Fruit fly (Drosophila melanogaster) S2 (cell line): ENCODE data around the gene CG12496.

Experiments used
- CG8478 ChIP-seq: fragments of >200 bp; optimal IDR thresholded peaks from 2 replicates; lab custom pipeline; 2018
- CTCF ChIP-seq, 2 experiments: fragments of >200 bp; optimal IDR thresholded peaks; 2 replicates each; lab custom pipeline; 2018

Gene CG12496

dm6 chrX:2410805-2411204 is at the start of gene CG12496:
CG12496 (minus strand) TSS chrX:2410901.
- TF ChIP-seq CTCF (optimal IDR thresholded peaks at IDR 0.05; lab: Kevin White, UChicago) (no peak), CG8478 (lab: Kevin White, UChicago) (no peak)

DNA sequence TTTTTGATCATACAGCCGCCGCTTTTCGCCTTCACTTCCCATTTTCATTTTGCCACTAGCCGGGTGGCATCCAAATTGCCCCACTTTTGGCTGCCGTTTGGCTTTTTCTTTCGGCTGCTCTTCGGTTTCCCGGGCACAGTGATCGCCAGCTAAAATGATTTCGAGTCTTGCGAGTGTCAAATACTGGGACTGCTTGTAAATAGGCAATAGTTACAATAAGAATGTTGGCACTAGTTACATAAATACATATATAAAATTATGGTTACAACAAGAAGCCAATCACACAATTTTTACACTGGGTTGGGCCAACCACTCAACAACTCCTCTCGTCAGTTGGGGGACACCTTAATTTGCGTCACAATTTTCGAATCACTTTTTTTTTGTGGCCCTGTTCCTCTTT is 49.1 kb upstream of the CG12496 start:
- TF ChIP-seq CG8478 (lab: Kevin White, UChicago), result no peak
- no peak for TF ChIP-seq CTCF (optimal IDR thresholded peaks at IDR 0.05; lab: Kevin White, UChicago)

- TF ChIP-seq CG8478 (lab: Kevin White, UChicago) (no peak), CTCF (optimal IDR thresholded peaks at IDR 0.05; lab: Kevin White, UChicago) (no peak)
Measured at dm6 chrX:2457863-2458458, 47.3 kb upstream of the CG12496 start.

DNA sequence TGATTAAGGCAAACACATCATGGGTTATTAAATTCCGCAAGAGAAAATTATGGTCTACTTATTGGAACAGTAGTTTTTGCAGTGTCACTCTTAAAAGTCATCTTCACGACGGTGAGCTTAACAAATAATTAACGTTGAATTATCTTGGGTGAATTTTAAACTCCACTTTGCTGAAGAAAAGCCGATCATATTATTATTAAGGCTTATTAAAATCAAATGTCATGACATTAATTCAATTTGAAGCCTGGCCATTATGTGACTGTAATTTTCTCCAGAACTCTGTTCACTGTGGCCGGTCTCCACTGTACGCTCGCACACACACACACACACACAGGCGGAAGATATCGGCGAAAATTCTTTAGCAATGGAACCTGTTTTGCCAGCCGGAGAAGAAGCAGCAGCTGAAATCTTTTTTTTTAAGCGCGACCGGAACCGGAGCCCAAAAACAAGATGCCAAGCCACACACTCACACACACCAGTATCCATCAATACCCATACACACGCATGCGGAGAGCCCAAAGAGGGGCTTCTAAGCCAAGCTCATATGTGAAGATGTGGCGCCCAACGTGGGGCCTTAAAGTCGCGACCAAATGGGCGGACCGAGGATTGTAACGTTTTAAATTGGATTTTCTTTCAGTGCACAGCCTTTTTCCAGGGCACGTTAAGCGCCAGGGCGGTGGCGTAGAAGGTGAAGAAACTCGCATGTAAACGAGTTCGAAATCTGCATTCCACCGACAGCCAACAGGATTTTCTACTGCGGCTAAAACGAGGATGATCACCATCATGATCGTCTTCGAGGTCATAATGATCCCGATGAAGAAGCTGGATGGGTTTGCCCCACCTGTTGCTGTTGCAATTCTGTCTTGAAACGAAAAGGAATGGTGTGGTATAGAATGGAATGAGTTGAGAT is 44.9 kb upstream of the CG12496 start:
- no peak for TF ChIP-seq CTCF (optimal IDR thresholded peaks at IDR 0.05; lab: Kevin White, UChicago)
- no peak for TF ChIP-seq CG8478 (lab: Kevin White, UChicago)

DNA sequence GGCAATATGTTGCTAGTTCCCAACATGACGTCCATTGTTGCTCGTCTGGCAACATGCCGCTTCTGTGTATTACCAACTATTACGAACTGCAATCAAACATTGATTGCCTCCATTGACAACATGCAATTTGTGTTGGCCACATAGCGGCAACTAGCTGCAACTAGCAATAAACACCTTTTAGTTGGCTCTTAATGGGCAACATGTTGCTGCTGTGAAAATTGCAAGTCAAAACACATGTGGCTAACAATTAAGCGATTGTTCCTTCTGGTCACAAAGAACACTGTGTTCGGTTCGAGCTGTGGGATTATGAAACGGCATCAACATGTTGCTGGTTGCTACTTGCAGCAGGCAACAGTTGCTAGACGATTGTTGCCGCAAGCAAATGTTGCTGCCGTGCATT is 43.1 kb upstream of the CG12496 start:
- TF ChIP-seq CG8478 (lab: Kevin White, UChicago) (no peak), CTCF (optimal IDR thresholded peaks at IDR 0.05; lab: Kevin White, UChicago) (no peak)

- no peak for TF ChIP-seq CTCF (optimal IDR thresholded peaks at IDR 0.05; lab: Kevin White, UChicago)
- TF ChIP-seq CG8478 (lab: Kevin White, UChicago), result no peak
Measured at dm6 chrX:2452734-2453133, 42.0 kb upstream of the CG12496 start.

- TF ChIP-seq CTCF (optimal IDR thresholded peaks at IDR 0.05; lab: Kevin White, UChicago) (no peak), CG8478 (lab: Kevin White, UChicago) (no peak)
Measured at dm6 chrX:2447750-2448299, 37.1 kb upstream of the CG12496 start, which contains the start of gene z. z (plus strand) TSS chrX:2447769.

DNA sequence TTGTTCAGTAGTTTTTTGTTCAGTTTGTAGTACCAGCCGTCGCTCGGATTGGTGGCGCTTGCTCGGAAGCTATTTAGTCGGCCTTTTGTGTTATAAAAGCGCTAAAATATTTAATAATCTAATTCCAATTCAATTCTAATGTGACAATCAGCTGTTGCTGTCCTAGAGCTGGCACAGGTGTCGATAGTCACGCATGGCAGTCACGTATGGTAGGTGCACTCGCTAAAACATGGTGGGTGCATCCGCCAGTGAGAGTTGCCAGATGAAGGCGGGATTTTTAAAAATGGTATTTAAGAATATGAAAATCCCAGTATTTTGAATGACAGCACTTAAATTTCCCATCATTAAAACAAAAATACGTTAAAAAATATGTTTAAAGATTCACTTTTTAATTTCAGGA is 33.1 kb upstream of the CG12496 start, which contains the start of gene tko:
Gene tko (minus strand): TSS at position 179 of the 400 bp plus-strand sequence.
- TF ChIP-seq CG8478 (lab: Kevin White, UChicago) (no peak), CTCF (optimal IDR thresholded peaks at IDR 0.05; lab: Kevin White, UChicago) (peak in 1 of 2 experiments; percentile 62)

DNA sequence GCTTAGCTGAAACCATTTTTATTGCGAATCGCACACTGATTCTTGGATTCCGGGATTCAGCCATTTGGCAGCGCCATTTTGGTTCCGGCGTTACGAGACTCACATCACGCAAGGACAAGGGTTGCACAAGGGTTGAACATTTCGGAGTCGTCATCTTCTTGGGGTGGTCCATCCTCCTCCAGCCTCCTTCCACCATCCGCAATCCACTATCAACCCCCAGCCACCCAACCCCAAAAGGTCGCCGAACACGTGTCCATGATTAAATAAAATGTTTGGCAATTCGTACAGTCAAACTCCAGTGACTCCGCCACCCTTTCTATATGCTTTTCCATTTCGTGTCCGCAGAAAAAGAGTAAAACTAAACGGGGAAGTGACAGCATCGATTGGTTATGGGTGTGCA is 29.5 kb upstream of the CG12496 start:
- TF ChIP-seq CG8478 (lab: Kevin White, UChicago) (no peak), CTCF (optimal IDR thresholded peaks at IDR 0.05; lab: Kevin White, UChicago) (no peak)

DNA sequence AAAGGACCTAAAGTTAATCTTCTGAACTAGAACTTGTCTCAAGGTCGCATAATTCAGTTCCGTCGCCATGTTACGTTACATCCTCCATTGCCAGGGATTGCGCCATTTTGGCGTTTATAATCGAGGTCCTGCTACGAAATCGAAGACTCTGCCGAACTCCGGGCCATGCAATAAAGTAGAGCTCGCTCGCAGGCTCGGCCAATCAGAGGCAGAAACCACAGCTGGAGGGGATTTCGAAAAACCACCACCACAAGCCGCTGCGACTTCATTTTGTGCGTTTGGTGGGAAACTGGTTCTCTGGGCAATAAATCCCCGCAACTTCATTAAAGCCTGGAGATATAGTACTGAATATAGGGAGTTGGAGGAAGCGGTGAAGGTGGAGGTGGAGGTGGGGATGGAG is 24.2 kb upstream of the CG12496 start:
- TF ChIP-seq CG8478 (lab: Kevin White, UChicago) (no peak), CTCF (optimal IDR thresholded peaks at IDR 0.05; lab: Kevin White, UChicago) (no peak)

- TF ChIP-seq CG8478 (lab: Kevin White, UChicago) (no peak), CTCF (optimal IDR thresholded peaks at IDR 0.05; lab: Kevin White, UChicago) (no peak)
Measured at dm6 chrX:2428903-2429302, 18.2 kb upstream of the CG12496 start, which contains the start of gene gt. gt (minus strand) TSS chrX:2428967.

DNA sequence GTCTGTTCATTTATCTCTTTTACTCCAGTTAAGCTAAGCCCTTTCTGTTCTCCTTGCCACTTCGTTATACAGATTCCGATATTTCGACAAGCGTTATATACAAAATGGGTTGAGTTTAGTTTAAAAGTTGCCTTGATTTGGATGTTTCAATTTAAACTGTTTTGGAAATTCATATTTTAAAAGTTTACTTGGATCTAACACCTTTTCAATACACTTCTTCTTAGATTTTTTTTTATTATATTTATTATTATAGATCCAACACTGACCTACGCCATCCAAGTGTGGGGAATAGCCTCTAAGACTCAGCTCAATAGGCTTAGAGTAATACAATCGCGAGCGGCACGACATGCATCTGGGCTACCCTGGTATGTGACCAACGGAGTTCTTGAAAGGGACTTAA is 15.1 kb upstream of the CG12496 start, which contains the start of gene CG32797:
Gene CG32797 (minus strand): TSS at position 101 of the 400 bp plus-strand sequence.
- TF ChIP-seq CG8478 (lab: Kevin White, UChicago), result no peak
- no peak for TF ChIP-seq CTCF (optimal IDR thresholded peaks at IDR 0.05; lab: Kevin White, UChicago)

DNA sequence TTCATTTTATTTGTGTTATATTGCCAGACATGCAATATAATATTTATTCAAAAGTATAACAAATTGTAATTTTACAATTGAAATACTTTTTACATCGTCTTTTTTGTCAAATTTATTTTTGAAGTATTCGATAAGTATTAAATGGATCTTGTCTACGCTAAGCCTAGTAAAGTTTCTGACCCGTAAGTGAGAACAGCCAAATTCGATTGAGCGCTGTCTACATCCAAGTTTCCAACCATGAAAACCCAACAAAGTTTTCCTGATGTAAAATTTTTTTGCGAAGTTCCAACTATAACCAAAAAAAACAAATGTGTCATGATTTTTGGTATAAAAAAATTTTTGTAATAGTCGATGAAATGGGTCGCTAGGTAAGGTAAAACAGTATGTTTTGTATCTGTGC is 8.8 kb upstream of the CG12496 start:
- TF ChIP-seq CG8478 (lab: Kevin White, UChicago), result no peak
- TF ChIP-seq CTCF (optimal IDR thresholded peaks at IDR 0.05; lab: Kevin White, UChicago), result peak; percentile 46 to 83

- TF ChIP-seq CTCF (optimal IDR thresholded peaks at IDR 0.05; lab: Kevin White, UChicago), result no peak
- no peak for TF ChIP-seq CG8478 (lab: Kevin White, UChicago)
Measured at dm6 chrX:2408675-2409163, 2.0 kb downstream of the CG12496 start.

DNA sequence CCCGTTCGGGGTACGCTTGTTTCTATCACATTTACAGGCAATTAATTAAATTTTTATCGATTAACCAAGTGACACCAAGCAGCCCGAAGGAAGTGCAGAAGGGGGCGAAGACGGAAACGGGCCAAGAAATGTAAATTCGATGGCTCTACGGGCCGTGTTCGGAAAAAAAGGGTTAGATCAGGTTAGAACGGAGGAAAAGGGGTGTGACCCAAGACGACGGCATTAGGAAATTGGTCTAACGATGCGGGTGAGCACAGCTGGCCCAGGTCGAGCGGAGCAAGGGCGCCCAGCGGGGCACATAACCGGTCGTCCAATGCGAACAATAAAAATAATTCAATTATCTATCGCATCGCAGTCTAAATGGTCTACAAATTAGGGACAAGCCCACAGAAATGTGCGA is 11.3 kb downstream of the CG12496 start:
- no peak for TF ChIP-seq CG8478 (lab: Kevin White, UChicago)
- TF ChIP-seq CTCF (optimal IDR thresholded peaks at IDR 0.05; lab: Kevin White, UChicago), result no peak
